Worm (Caenorhabditis elegans): ENCODE results near the gene srh-145.

ce11 chrV:16460866-16461265, 50.4 kb downstream of the srh-145 start, which contains the start of gene srh-142:
- TF ChIP-seq gmeb-1 (tag; optimal IDR thresholded peaks at IDR 0.05), result no peak
- no peak for TF ChIP-seq skn-1 (tag; optimal IDR thresholded peaks at IDR 0.05)
- no peak for TF ChIP-seq nhr-237 (tag; optimal IDR thresholded peaks at IDR 0.05)
- no peak for TF ChIP-seq lin-13 (GFP tag; optimal IDR thresholded peaks at IDR 0.05)
- TF ChIP-seq ztf-11 (tag; optimal IDR thresholded peaks at IDR 0.05), result no peak
- no peak for TF ChIP-seq nhr-11 (tag; optimal IDR thresholded peaks at IDR 0.05)
- TF ChIP-seq zag-1 (tag; optimal IDR thresholded peaks at IDR 0.05), result no peak
- no peak for TF ChIP-seq elt-3 (tag; optimal IDR thresholded peaks at IDR 0.05)
- TF ChIP-seq snpc-4 (tag; optimal IDR thresholded peaks at IDR 0.05), result no peak

All from whole organism, L2 larva.